Worm (Caenorhabditis elegans): ENCODE measurements around the gene C14F11.4.
A peak's percentile ranks its signal among the peaks of the same experiment; 100 is the strongest.

C14F11.4 gene

ce11 chrX:6219892-6220291, 13.0 kb downstream of the C14F11.4 start (continued):
- TF ChIP-seq daf-8 (GFP tag; IDR thresholded peaks at IDR 0.05) (no peak), unc-39 (tag; optimal IDR thresholded peaks at IDR 0.05) (no peak), lim-7 (GFP tag; IDR thresholded peaks at IDR 0.05) (peak; percentile 83), snpc-4 (tag; optimal IDR thresholded peaks at IDR 0.05) (no peak), zfp-2 (tag; optimal IDR thresholded peaks at IDR 0.05) (peak; percentile 17), skn-1 (tag; optimal IDR thresholded peaks at IDR 0.05) (no peak), nhr-6 (tag; optimal IDR thresholded peaks at IDR 0.05) (no peak), aly-2 (tag; optimal IDR thresholded peaks at IDR 0.05) (no peak), jun-1 (tag; optimal IDR thresholded peaks at IDR 0.05) (no peak), ceh-62 (tag; optimal IDR thresholded peaks at IDR 0.05) (no peak), dmd-9 (GFP tag; IDR thresholded peaks at IDR 0.05) (no peak), zfp-3 (GFP tag; conservative IDR thresholded peaks at IDR 0.05) (no peak), ctbp-1 (GFP tag; IDR thresholded peaks at IDR 0.05) (peak; percentile 61), aha-1 (tag) (no peak), nhr-42 (GFP tag; IDR thresholded peaks at IDR 0.05) (peak; percentile 56; the same call in 1 of the 2 replicates), nhr-77 (tag; optimal IDR thresholded peaks at IDR 0.05) (peak; percentile 25), ztf-11 (tag; optimal IDR thresholded peaks at IDR 0.05) (no peak), ama-1 (optimal IDR thresholded peaks at IDR 0.05) (no peak), nhr-102 (tag; optimal IDR thresholded peaks at IDR 0.05) (no peak), nhr-10 (tag; optimal IDR thresholded peaks at IDR 0.05) (no peak), duxl-1 (tag; optimal IDR thresholded peaks at IDR 0.05; ENCODE audit: poor library complexity) (peak; percentile 68), ZK546.5 (tag; optimal IDR thresholded peaks at IDR 0.05) (no peak), pqm-1 (tag; optimal IDR thresholded peaks at IDR 0.05) (no peak), lin-29 (GFP tag; IDR thresholded peaks at IDR 0.05) (no peak), egl-27 (tag; optimal IDR thresholded peaks at IDR 0.05) (no peak), F10B5.3 (tag; optimal IDR thresholded peaks at IDR 0.05) (no peak), dpl-1 (GFP tag; optimal IDR thresholded peaks at IDR 0.05) (no peak), madf-5 (GFP tag; IDR thresholded peaks at IDR 0.05) (0 out of 4 replicates have a peak, but pooled peaks have one; percentile 26 to 71), ztf-7 (tag; optimal IDR thresholded peaks at IDR 0.05) (no peak), ceh-20 (GFP tag; IDR thresholded peaks at IDR 0.05) (peak; percentile 57; the same call in 1 of the 2 replicates), fos-1 (tag; optimal IDR thresholded peaks at IDR 0.05) (no peak), mdl-1 (tag; optimal IDR thresholded peaks at IDR 0.05) (no peak), zip-2 (tag; optimal IDR thresholded peaks at IDR 0.05) (no peak), cey-2 (tag; optimal IDR thresholded peaks at IDR 0.05; ENCODE audit: borderline replicate concordance, insufficient read depth) (no peak), spr-3 (GFP tag; optimal IDR thresholded peaks at IDR 0.05) (peak; percentile 47), saeg-2 (GFP tag; IDR thresholded peaks at IDR 0.05) (0 out of 2 replicates have a peak, but pooled peaks have one; percentile 12), mes-2 (tag; optimal IDR thresholded peaks at IDR 0.05; ENCODE audit: poor library complexity, severe bottlenecking) (peak; percentile 80), lir-3 (tag; optimal IDR thresholded peaks at IDR 0.05) (peak; percentile 68), ZK337.2 (GFP tag; IDR thresholded peaks at IDR 0.05) (peak; percentile 74), arid-1 (GFP tag; conservative IDR thresholded peaks at IDR 0.05) (no peak; the same call in 1 of the 2 replicates), hlh-30 (tag; optimal IDR thresholded peaks at IDR 0.05; ENCODE audit: insufficient read depth) (peak; percentile 29), T26A8.4 (GFP tag; IDR thresholded peaks at IDR 0.05) (peak; percentile 75), tra-1 (GFP tag; IDR thresholded peaks at IDR 0.05) (no peak; the same call in 1 of the 2 replicates), php-3 (GFP tag; IDR thresholded peaks at IDR 0.05) (0 out of 2 replicates have a peak, but pooled peaks have one; percentile 36), ces-1 (GFP tag; optimal IDR thresholded peaks at IDR 0.05) (no peak), ceh-32 (tag; optimal IDR thresholded peaks at IDR 0.05; ENCODE audit: poor library complexity) (no peak), nhr-41 (GFP tag; IDR thresholded peaks at IDR 0.05) (peak; percentile 74; the same call in 1 of the 2 replicates), nhr-111 (GFP tag; optimal IDR thresholded peaks at IDR 0.05) (no peak), gei-8 (GFP tag; optimal IDR thresholded peaks at IDR 0.05) (peak; percentile 43), madf-9 (GFP tag; conservative IDR thresholded peaks at IDR 0.05) (peak; percentile 56), fkh-10 (GFP tag; optimal IDR thresholded peaks at IDR 0.05) (no peak), nhr-237 (tag; optimal IDR thresholded peaks at IDR 0.05) (no peak)
